Fruit fly (Drosophila melanogaster) whole organism, embryonic: Measurements from ENCODE around the gene CG5355.
A peak's percentile ranks its signal among the peaks of the same experiment; 100 is the strongest.

Source experiments
- Ada2b ChIP-seq: fragments of 200-800 bp; sonication (Bioruptor generic); IDR thresholded peaks from 2 replicates; pipeline ENCODE4 v1.3.6; 2022; ENCODE audit warnings: missing biosample characterization, missing genetic modification characterization
- Asciz ChIP-seq: fragments of 200-800 bp; sonication (Bioruptor generic); optimal IDR thresholded peaks from 2 replicates; lab custom pipeline; 2017; ENCODE audit warnings: missing biosample characterization, mild to moderate bottlenecking, missing genetic modification characterization, missing genetic modification reagents
- B-H2 ChIP-seq: fragments of 200-800 bp; sonication (Bioruptor generic); optimal IDR thresholded peaks from 2 replicates; lab custom pipeline; 2018; ENCODE audit warnings: missing biosample characterization, mild to moderate bottlenecking, missing genetic modification characterization
- CG1024 ChIP-seq: fragments of 200-800 bp; sonication (Bioruptor generic); IDR thresholded peaks from 2 replicates; pipeline ENCODE4 v1.3.6; 2022; ENCODE audit warnings: missing biosample characterization, missing genetic modification characterization
- CG10431 ChIP-seq: fragments of 200-800 bp; sonication (Bioruptor generic); optimal IDR thresholded peaks from 3 replicates; lab custom pipeline; 2018; ENCODE audit warnings: missing biosample characterization, mild to moderate bottlenecking, missing genetic modification characterization
- CG10654 ChIP-seq: fragments of 200-800 bp; sonication (Bioruptor generic); optimal IDR thresholded peaks from 2 replicates; lab custom pipeline; 2016; ENCODE audit warnings: missing biosample characterization, missing genetic modification characterization
- CG10979 ChIP-seq: fragments of 200-800 bp; sonication (Bioruptor generic); optimal IDR thresholded peaks from 2 replicates; lab custom pipeline; 2018; ENCODE audit warnings: missing biosample characterization, mild to moderate bottlenecking, missing genetic modification characterization, moderate library complexity
- CG11696 ChIP-seq: fragments of 200-800 bp; sonication (Bioruptor generic); IDR thresholded peaks from 2 replicates; pipeline ENCODE4 v1.3.6; 2022; ENCODE audit warnings: missing biosample characterization, missing genetic modification characterization
- CG12155 ChIP-seq: fragments of 200-800 bp; sonication (Bioruptor generic); optimal IDR thresholded peaks from 3 replicates; lab custom pipeline; 2016; ENCODE audit warnings: missing biosample characterization, missing genetic modification characterization
- CG12659 ChIP-seq: fragments of 200-800 bp; sonication (Bioruptor generic); optimal IDR thresholded peaks from 3 replicates; lab custom pipeline; 2017; ENCODE audit warnings: mild to moderate bottlenecking, missing biosample characterization, missing genetic modification reagents, missing genetic modification characterization
- CG12942 ChIP-seq: fragments of 200-800 bp; sonication (Bioruptor generic); optimal IDR thresholded peaks from 3 replicates; lab custom pipeline; 2016; ENCODE audit warnings: missing biosample characterization, missing genetic modification characterization
- CG13424 ChIP-seq: fragments of 200-800 bp; sonication (Bioruptor generic); optimal IDR thresholded peaks from 2 replicates; lab custom pipeline; 2019; ENCODE audit warnings: missing biosample characterization, mild to moderate bottlenecking, missing genetic modification characterization, moderate library complexity
- CG13894 ChIP-seq: fragments of 200-800 bp; sonication (Bioruptor generic); optimal IDR thresholded peaks from 3 replicates; lab custom pipeline; 2018; ENCODE audit warnings: missing biosample characterization, mild to moderate bottlenecking, missing genetic modification characterization, moderate library complexity
- CG14014 ChIP-seq: fragments of 200-800 bp; sonication (Bioruptor generic); IDR thresholded peaks from 2 replicates; pipeline ENCODE4 v1.3.6; 2022; ENCODE audit warnings: missing biosample characterization, missing genetic modification characterization
- CG15514 ChIP-seq: fragments of 200-800 bp; sonication (Bioruptor generic); optimal IDR thresholded peaks from 3 replicates; lab custom pipeline; 2017; ENCODE audit warnings: missing biosample characterization, missing genetic modification characterization, mild to moderate bottlenecking, moderate library complexity, missing genetic modification reagents
- CG4282 ChIP-seq: fragments of 200-800 bp; sonication (Bioruptor generic); optimal IDR thresholded peaks from 2 replicates; lab custom pipeline; 2016; ENCODE audit warnings: missing biosample characterization, missing genetic modification characterization
- CG7271 ChIP-seq: fragments of 200-800 bp; sonication (Bioruptor generic); optimal IDR thresholded peaks from 2 replicates; lab custom pipeline; 2018; ENCODE audit warnings: missing biosample characterization, mild to moderate bottlenecking, missing genetic modification characterization, moderate library complexity
- CG7372 ChIP-seq: fragments of 200-800 bp; sonication (Bioruptor generic); IDR thresholded peaks from 2 replicates; pipeline ENCODE4 v1.3.6; 2022; ENCODE audit warnings: missing biosample characterization, missing genetic modification characterization
- CG9797 ChIP-seq: fragments of 200-800 bp; sonication (Bioruptor generic); optimal IDR thresholded peaks from 3 replicates; lab custom pipeline; 2018; ENCODE audit warnings: missing biosample characterization, mild to moderate bottlenecking, missing genetic modification characterization
- Dll ChIP-seq: fragments of 200-800 bp; sonication (Bioruptor generic); IDR thresholded peaks from 4 replicates; pipeline ENCODE4 v1.3.6; 2022; ENCODE audit warnings: missing biosample characterization, missing genetic modification characterization; ENCODE audit not compliant: partially characterized antibody
- Dref ChIP-seq: fragments of 200-800 bp; sonication (Bioruptor generic); IDR thresholded peaks from 2 replicates; pipeline ENCODE4 v1.3.6; 2022; ENCODE audit warnings: missing biosample characterization, missing genetic modification characterization
- Fer1 ChIP-seq: fragments of 200-800 bp; sonication (Bioruptor generic); optimal IDR thresholded peaks from 2 replicates; lab custom pipeline; 2017; ENCODE audit warnings: missing biosample characterization, mild to moderate bottlenecking, missing genetic modification characterization
- Fer3 ChIP-seq: fragments of 200-800 bp; sonication (Bioruptor generic); optimal IDR thresholded peaks from 2 replicates; lab custom pipeline; 2018; ENCODE audit warnings: missing biosample characterization, mild to moderate bottlenecking, missing genetic modification characterization, moderate library complexity
- H2.0 ChIP-seq: fragments of 200-800 bp; sonication (Bioruptor generic); IDR thresholded peaks from 2 replicates; pipeline ENCODE4 v1.3.6; 2022; ENCODE audit warnings: missing biosample characterization, missing genetic modification characterization
- Jarid2 ChIP-seq: fragments of 200-800 bp; sonication (Bioruptor generic); optimal IDR thresholded peaks from 3 replicates; lab custom pipeline; 2017; ENCODE audit warnings: mild to moderate bottlenecking, missing biosample characterization, missing genetic modification reagents, missing genetic modification characterization
- MESR4 ChIP-seq: fragments of 200-800 bp; sonication (Bioruptor generic); optimal IDR thresholded peaks from 2 replicates; lab custom pipeline; 2018; ENCODE audit warnings: missing biosample characterization, mild to moderate bottlenecking, missing genetic modification characterization, moderate library complexity
- Nf-YC ChIP-seq: fragments of 200-800 bp; optimal IDR thresholded peaks from 3 replicates; lab custom pipeline; 2019; ENCODE audit warnings: missing biosample characterization, mild to moderate bottlenecking, missing genetic modification characterization, moderate library complexity
- Rfx ChIP-seq: fragments of 200-800 bp; sonication (Bioruptor generic); IDR thresholded peaks from 2 replicates; pipeline ENCODE4 v1.3.6; 2022; ENCODE audit warnings: missing biosample characterization, missing genetic modification characterization
- Spps ChIP-seq: fragments of 200-800 bp; sonication (Bioruptor generic); optimal IDR thresholded peaks from 2 replicates; lab custom pipeline; 2018; ENCODE audit warnings: missing biosample characterization, mild to moderate bottlenecking, missing genetic modification characterization
- Ssrp ChIP-seq: fragments of 200-800 bp; sonication (Bioruptor generic); optimal IDR thresholded peaks from 2 replicates; lab custom pipeline; 2018; ENCODE audit warnings: missing biosample characterization, mild to moderate bottlenecking, missing genetic modification characterization, moderate library complexity
- Xrp1 ChIP-seq: fragments of 200-800 bp; sonication (Bioruptor generic); IDR thresholded peaks from 2 replicates; pipeline ENCODE4 v1.3.6; 2022; ENCODE audit warnings: missing biosample characterization, missing genetic modification characterization
- YL-1 ChIP-seq: fragments of 200-800 bp; sonication (Bioruptor generic); optimal IDR thresholded peaks from 3 replicates; lab custom pipeline; 2017; ENCODE audit warnings: missing biosample characterization, mild to moderate bottlenecking, missing genetic modification characterization
- al ChIP-seq: fragments of 200-800 bp; sonication (Bioruptor generic); IDR thresholded peaks from 2 replicates; pipeline ENCODE4 v1.3.6; 2022; ENCODE audit warnings: missing biosample characterization, missing genetic modification characterization
- cwo ChIP-seq: fragments of 200-800 bp; sonication (Bioruptor generic); optimal IDR thresholded peaks from 3 replicates; lab custom pipeline; 2017; ENCODE audit warnings: missing biosample characterization, missing genetic modification characterization, mild to moderate bottlenecking, moderate library complexity, missing genetic modification reagents
- en ChIP-seq: fragments of 200-800 bp; sonication (Bioruptor generic); optimal IDR thresholded peaks from 2 replicates; lab custom pipeline; 2016; ENCODE audit warnings: missing biosample characterization, missing genetic modification characterization
- ewg ChIP-seq: fragments of 200-800 bp; sonication (Bioruptor generic); optimal IDR thresholded peaks from 3 replicates; lab custom pipeline; 2017; ENCODE audit warnings: mild to moderate bottlenecking, missing biosample characterization, missing genetic modification reagents, missing genetic modification characterization
- gcm ChIP-seq: fragments of 200-800 bp; sonication (Bioruptor generic); optimal IDR thresholded peaks from 2 replicates; lab custom pipeline; 2019; ENCODE audit warnings: missing biosample characterization, mild to moderate bottlenecking, missing genetic modification characterization, moderate library complexity
- gt ChIP-seq: fragments of 200-800 bp; sonication (Bioruptor generic); IDR thresholded peaks from 2 replicates; pipeline ENCODE4 v1.3.6; 2022; ENCODE audit warnings: missing biosample characterization, missing genetic modification characterization
- mam ChIP-seq: fragments of 200-800 bp; sonication (Bioruptor generic); optimal IDR thresholded peaks from 3 replicates; lab custom pipeline; 2016; ENCODE audit warnings: missing biosample characterization, missing genetic modification characterization
- nmo ChIP-seq: fragments of 200-800 bp; sonication (Bioruptor generic); optimal IDR thresholded peaks from 2 replicates; lab custom pipeline; 2018; ENCODE audit warnings: missing biosample characterization, mild to moderate bottlenecking, missing genetic modification characterization, moderate library complexity
- nom ChIP-seq: fragments of 200-800 bp; sonication (Bioruptor generic); optimal IDR thresholded peaks from 2 replicates; lab custom pipeline; 2017; ENCODE audit warnings: missing biosample characterization, missing genetic modification characterization, mild to moderate bottlenecking, moderate library complexity, missing genetic modification reagents
- pnt ChIP-seq: fragments of 200-800 bp; sonication (Bioruptor generic); optimal IDR thresholded peaks from 3 replicates; lab custom pipeline; 2016; ENCODE audit warnings: missing biosample characterization, missing genetic modification characterization
- psq ChIP-seq: fragments of 200-800 bp; sonication (Bioruptor generic); optimal IDR thresholded peaks from 2 replicates; lab custom pipeline; 2017; ENCODE audit warnings: missing biosample characterization, missing genetic modification characterization
- sd ChIP-seq: fragments of 200-800 bp; sonication (Bioruptor generic); optimal IDR thresholded peaks from 3 replicates; lab custom pipeline; 2018; ENCODE audit warnings: missing biosample characterization, mild to moderate bottlenecking, missing genetic modification characterization, moderate library complexity
- shn ChIP-seq: fragments of 200-800 bp; sonication (Bioruptor generic); optimal IDR thresholded peaks from 3 replicates; lab custom pipeline; 2016; ENCODE audit warnings: missing biosample characterization, missing genetic modification characterization
- sob ChIP-seq: fragments of 200-800 bp; sonication (Bioruptor generic); IDR thresholded peaks from 2 replicates; pipeline ENCODE4 v1.3.6; 2022; ENCODE audit warnings: missing biosample characterization, missing genetic modification characterization
- tup ChIP-seq: fragments of 200-800 bp; sonication (Bioruptor generic); optimal IDR thresholded peaks from 2 replicates; lab custom pipeline; 2016; ENCODE audit warnings: missing biosample characterization, mild to moderate bottlenecking, missing genetic modification characterization, moderate library complexity
- wek ChIP-seq: fragments of 200-800 bp; sonication (Bioruptor generic); optimal IDR thresholded peaks from 3 replicates; lab custom pipeline; 2018; ENCODE audit warnings: missing biosample characterization, mild to moderate bottlenecking, missing genetic modification characterization, moderate library complexity
- zen ChIP-seq: fragments of 200-800 bp; sonication (Bioruptor generic); optimal IDR thresholded peaks from 3 replicates; lab custom pipeline; 2018; ENCODE audit warnings: missing biosample characterization, mild to moderate bottlenecking, missing genetic modification characterization, moderate library complexity
- zfh1 ChIP-seq: fragments of 200-800 bp; sonication (Bioruptor generic); IDR thresholded peaks from 3 replicates; pipeline ENCODE4 v1.3.6; 2022; ENCODE audit warnings: missing biosample characterization, missing genetic modification characterization

The CG5355 gene

DNA sequence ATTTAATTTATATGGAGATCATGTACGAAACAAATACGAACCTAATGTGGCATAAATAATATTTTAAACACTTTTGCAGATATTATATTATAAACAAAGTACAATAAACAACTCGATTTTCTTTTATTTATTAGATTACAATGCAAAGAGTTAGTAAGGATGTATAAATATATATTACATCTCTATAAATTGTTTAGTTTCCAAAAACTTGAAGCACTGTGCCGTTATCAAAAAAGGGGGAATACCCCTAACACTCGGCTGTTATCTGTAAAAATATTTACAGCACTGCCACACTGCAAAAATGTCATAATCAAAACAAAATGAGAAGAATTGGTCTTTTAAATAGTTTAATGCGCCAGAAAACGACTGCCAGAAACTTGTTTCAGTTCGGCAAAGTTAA lies 15.3 kb upstream of the CG5355 start, which contains the start of gene CG5188 (continued):
- peak; percentile 50 for TF ChIP-seq CG12659 (GFP tag; lab: Kevin White, UChicago)
- peak; percentile 44 for TF ChIP-seq mam (GFP tag; lab: Kevin White, UChicago)
- TF ChIP-seq CG13894 (tag; lab: Kevin White, UChicago) = peak; percentile 41
- TF ChIP-seq tup = no peak
- TF ChIP-seq nom = peak; percentile 49
- TF ChIP-seq CG4282 (GFP tag; lab: Kevin White, UChicago) = peak; percentile 6
- TF ChIP-seq Asciz (GFP tag; lab: Kevin White, UChicago) = peak; percentile 42
- peak; percentile 2 for TF ChIP-seq CG10431 (GFP tag; lab: Kevin White, UChicago)
- TF ChIP-seq Xrp1 (GFP tag; lab: Robert Waterston, UW) = peak; percentile 62; the same call in 1 of the 2 replicates
- TF ChIP-seq zen (tag; lab: Kevin White, UChicago) = peak; percentile 20
- TF ChIP-seq Fer1 = peak; percentile 48
- TF ChIP-seq YL-1 (GFP tag; lab: Kevin White, UChicago) = peak; percentile 82
- TF ChIP-seq CG7372 = no peak
- TF ChIP-seq wek = peak; percentile 98
- peak; percentile 62 for TF ChIP-seq Ada2b (GFP tag; lab: Robert Waterston, UW)
- TF ChIP-seq CG12942 (GFP tag; lab: Kevin White, UChicago) = no peak
- no peak for TF ChIP-seq Jarid2
- 0 out of 2 replicates have a peak, but pooled peaks have one; percentile 44 for TF ChIP-seq CG1024 (GFP tag; lab: Robert Waterston, UW)
- peak; percentile 20 for TF ChIP-seq CG7271 (tag; lab: Kevin White, UChicago)
- TF ChIP-seq CG9797 (GFP tag; lab: Kevin White, UChicago) = peak; percentile 52
- peak; percentile 31; the same call in 1 of the 2 replicates for TF ChIP-seq sob
- TF ChIP-seq MESR4 (GFP tag; lab: Kevin White, UChicago) = peak; percentile 43
- peak; percentile 26 for TF ChIP-seq Ssrp (tag; lab: Kevin White, UChicago)
- peak; percentile 45 for TF ChIP-seq H2.0
- no peak for TF ChIP-seq shn (GFP tag; lab: Kevin White, UChicago)
- TF ChIP-seq CG13424 (tag; lab: Kevin White, UChicago) = peak; percentile 64
- TF ChIP-seq al = 0 out of 2 replicates have a peak, but pooled peaks have one; percentile 31
- peak; percentile 64; the same call in 1 of the 2 replicates for TF ChIP-seq CG11696
- TF ChIP-seq ewg (GFP tag; lab: Kevin White, UChicago) = no peak
- peak; percentile 17 for TF ChIP-seq pnt (GFP tag; lab: Kevin White, UChicago)
- peak; percentile 26 for TF ChIP-seq CG10654
- TF ChIP-seq CG10979 = peak; percentile 52
- peak; percentile 1 for TF ChIP-seq B-H2 (GFP tag; lab: Kevin White, UChicago)
- peak; percentile 44 for TF ChIP-seq CG15514 (GFP tag; lab: Kevin White, UChicago)
- TF ChIP-seq Spps = no peak
- TF ChIP-seq CG14014 (GFP tag; lab: Robert Waterston, UW) = peak; percentile 35; the same call in 1 of the 2 replicates
- TF ChIP-seq zfh1 (GFP tag; lab: Robert Waterston, UW) = peak; percentile 37; the same call in 1 of the 3 replicates
- no peak for TF ChIP-seq gt (GFP tag; lab: Robert Waterston, UW)
- TF ChIP-seq Fer3 (tag; lab: Kevin White, UChicago) = peak; percentile 53
- TF ChIP-seq Dll (GFP tag; lab: Robert Waterston, UW) = peak; percentile 35; the same call in 1 of the 4 replicates
- TF ChIP-seq gcm (GFP tag; lab: Kevin White, UChicago) = peak; percentile 42
- TF ChIP-seq cwo (GFP tag; lab: Kevin White, UChicago) = peak; percentile 27
- TF ChIP-seq CG12155 = peak; percentile 37
- TF ChIP-seq Dref (GFP tag; lab: Robert Waterston, UW) = no peak
- peak; percentile 57 for TF ChIP-seq nmo (GFP tag; lab: Kevin White, UChicago)
- peak; percentile 61 for TF ChIP-seq Rfx (GFP tag; lab: Robert Waterston, UW)
- TF ChIP-seq psq (GFP tag; lab: Kevin White, UChicago) = no peak
- peak; percentile 45 for TF ChIP-seq Nf-YC
- no peak for TF ChIP-seq en
- TF ChIP-seq sd (tag; lab: Kevin White, UChicago) = peak; percentile 80
